Worm (Caenorhabditis elegans): ENCODE data around the gene C09H10.5.
A peak's percentile ranks its signal among the peaks of the same experiment; 100 is the strongest.

C09H10.5 gene

DNA sequence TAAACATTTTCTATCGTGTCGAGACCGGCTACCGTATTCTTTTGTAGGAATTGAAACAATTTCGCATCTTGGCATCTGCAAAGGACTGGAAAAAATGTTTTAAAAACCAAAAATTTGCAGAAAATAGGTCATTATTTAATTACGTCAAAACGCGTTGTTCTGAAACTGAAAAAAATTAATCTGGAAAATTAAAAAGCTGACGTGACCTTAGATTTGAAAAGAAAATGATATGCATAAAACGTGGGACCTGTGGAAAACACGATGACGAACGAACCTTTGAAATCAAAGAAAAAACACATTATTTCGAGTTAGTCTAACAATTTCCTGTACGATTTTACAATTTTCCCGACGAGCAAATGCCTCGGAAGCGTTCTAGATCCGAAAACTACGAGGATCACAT, 605 bp upstream of the C09H10.5 start, which contains the start of gene C09H10.9:
TSS of gene C09H10.9 (plus strand) at position 301 of the 400 bp plus-strand sequence.
- no peak for TF ChIP-seq atf-7 (tag; optimal IDR thresholded peaks at IDR 0.05)
- TF ChIP-seq F57C9.4 (tag; optimal IDR thresholded peaks at IDR 0.05), result no peak
- TF ChIP-seq hlh-26 (GFP tag; conservative IDR thresholded peaks at IDR 0.05), result no peak
- no peak for TF ChIP-seq zim-3 (tag; optimal IDR thresholded peaks at IDR 0.05)
- no peak for TF ChIP-seq xnd-1 (tag; optimal IDR thresholded peaks at IDR 0.05)
- no peak for TF ChIP-seq B0019.2 (GFP tag; conservative IDR thresholded peaks at IDR 0.05)
- TF ChIP-seq egl-18 (GFP tag; IDR thresholded peaks at IDR 0.05), result no peak
- TF ChIP-seq sea-2 (GFP tag; IDR thresholded peaks at IDR 0.05), result no peak
- TF ChIP-seq ztf-26 (tag; optimal IDR thresholded peaks at IDR 0.05), result no peak
- no peak for TF ChIP-seq athp-1 (tag; optimal IDR thresholded peaks at IDR 0.05)
- no peak for TF ChIP-seq nhr-90 (tag; optimal IDR thresholded peaks at IDR 0.05)
- TF ChIP-seq ztf-3 (GFP tag; optimal IDR thresholded peaks at IDR 0.05), result no peak
- no peak for TF ChIP-seq pha-4 (tag; optimal IDR thresholded peaks at IDR 0.05)
- TF ChIP-seq ceh-27 (GFP tag; optimal IDR thresholded peaks at IDR 0.05), result no peak
- TF ChIP-seq gei-17 (GFP tag; optimal IDR thresholded peaks at IDR 0.05), result no peak

DNA sequence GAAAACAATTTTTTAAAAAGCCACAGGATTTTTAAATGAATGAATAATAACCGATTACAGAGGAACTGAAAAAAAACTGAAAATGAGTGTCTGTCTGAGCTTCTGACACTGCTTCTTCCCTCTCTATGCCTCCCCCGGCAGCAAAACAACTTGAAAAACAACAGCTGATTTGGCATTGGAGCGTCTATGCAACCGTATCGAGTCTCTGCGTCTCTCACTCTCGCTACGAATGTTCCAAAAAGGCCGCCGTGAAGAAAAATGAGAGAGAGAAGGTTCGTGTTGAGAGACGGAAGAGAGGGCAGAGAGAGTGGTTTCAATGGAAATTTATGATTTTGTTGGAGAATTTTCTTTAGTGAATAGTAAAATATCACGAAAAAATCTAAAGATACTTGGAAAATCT, 505 bp downstream of the C09H10.5 start:
- TF ChIP-seq mxl-1 (tag; optimal IDR thresholded peaks at IDR 0.05) (no peak), zfh-2 (GFP tag; conservative IDR thresholded peaks at IDR 0.05) (peak; percentile 60), cebp-1 (GFP tag; IDR thresholded peaks at IDR 0.05) (no peak), cebp-1 (tag; optimal IDR thresholded peaks at IDR 0.05) (peak; percentile 47), attf-3 (GFP tag; conservative IDR thresholded peaks at IDR 0.05) (peak; percentile 51; the same call in 1 of the 2 replicates), B0261.1 (tag; optimal IDR thresholded peaks at IDR 0.05) (no peak), attf-5 (GFP tag; optimal IDR thresholded peaks at IDR 0.05) (peak; percentile 90), ceh-27 (GFP tag; optimal IDR thresholded peaks at IDR 0.05) (peak; percentile 52), dox-1 (GFP tag; IDR thresholded peaks at IDR 0.05) (peak; percentile 59; the same call in 1 of the 2 replicates), ccch-3 (GFP tag; optimal IDR thresholded peaks at IDR 0.05) (no peak), K12H6.12 (tag; optimal IDR thresholded peaks at IDR 0.05) (peak; percentile 44), lin-35 (GFP tag; optimal IDR thresholded peaks at IDR 0.05) (peak in 1 of 3 experiments; percentile 59), ceh-40 (GFP tag; IDR thresholded peaks at IDR 0.05) (no peak), hmg-1.2 (GFP tag; IDR thresholded peaks at IDR 0.05) (peak; percentile 61; the same call in 1 of the 2 replicates), F23B12.7 (tag; optimal IDR thresholded peaks at IDR 0.05; ENCODE audit: insufficient read depth) (peak; percentile 26), mcd-1 (GFP tag; IDR thresholded peaks at IDR 0.05) (peak; percentile 77), mes-4 (tag; optimal IDR thresholded peaks at IDR 0.05) (no peak), nhr-80 (tag; optimal IDR thresholded peaks at IDR 0.05) (peak; percentile 68), sea-2 (GFP tag; IDR thresholded peaks at IDR 0.05) (no peak), snpc-4 (GFP tag; optimal IDR thresholded peaks at IDR 0.05) (no peak), snpc-4 (tag; optimal IDR thresholded peaks at IDR 0.05) (peak in 1 of 4 experiments; percentile 1)

DNA sequence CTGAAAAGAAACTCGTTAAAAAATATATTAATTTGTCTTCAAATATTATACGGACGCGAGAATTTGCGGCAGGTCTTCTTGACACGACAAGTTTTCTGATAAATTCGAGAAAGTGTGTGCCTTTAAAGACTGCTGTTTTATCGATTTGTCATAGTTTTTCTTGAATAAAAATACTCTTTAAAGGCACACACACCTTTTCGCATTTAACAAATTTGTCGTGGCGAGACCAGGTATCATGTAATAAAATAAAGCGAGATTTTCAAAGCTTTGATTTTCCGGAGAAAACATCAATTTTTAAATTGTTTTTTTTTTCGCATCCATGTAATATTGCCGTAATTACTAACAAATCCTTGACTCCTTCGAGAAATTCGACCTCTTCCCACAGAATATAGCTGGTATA, 2.4 kb downstream of the C09H10.5 start:
- no peak for TF ChIP-seq ztf-3 (GFP tag; optimal IDR thresholded peaks at IDR 0.05)
- TF ChIP-seq egrh-3 (GFP tag; IDR thresholded peaks at IDR 0.05), result no peak
- no peak for TF ChIP-seq F33H1.4 (GFP tag; IDR thresholded peaks at IDR 0.05)
- TF ChIP-seq F52B5.7 (tag; optimal IDR thresholded peaks at IDR 0.05), result no peak
- TF ChIP-seq fkh-3 (tag; optimal IDR thresholded peaks at IDR 0.05), result no peak
- no peak for TF ChIP-seq ceh-79 (tag; optimal IDR thresholded peaks at IDR 0.05)
- no peak for TF ChIP-seq nhr-27 (tag; optimal IDR thresholded peaks at IDR 0.05)
- TF ChIP-seq hrde-1 (tag; optimal IDR thresholded peaks at IDR 0.05; ENCODE audit: borderline replicate concordance), result no peak
- TF ChIP-seq snpc-3.4 (tag; optimal IDR thresholded peaks at IDR 0.05), result no peak
- no peak for TF ChIP-seq chd-7 (tag; optimal IDR thresholded peaks at IDR 0.05)
- no peak for TF ChIP-seq zfh-2 (GFP tag; conservative IDR thresholded peaks at IDR 0.05)
- no peak for TF ChIP-seq snpc-1.1 (tag; optimal IDR thresholded peaks at IDR 0.05; ENCODE audit: insufficient read depth)
- TF ChIP-seq sdz-38 (tag; optimal IDR thresholded peaks at IDR 0.05), result no peak
